Fruit fly (Drosophila melanogaster): ENCODE results near the gene CG15312.

DNA sequence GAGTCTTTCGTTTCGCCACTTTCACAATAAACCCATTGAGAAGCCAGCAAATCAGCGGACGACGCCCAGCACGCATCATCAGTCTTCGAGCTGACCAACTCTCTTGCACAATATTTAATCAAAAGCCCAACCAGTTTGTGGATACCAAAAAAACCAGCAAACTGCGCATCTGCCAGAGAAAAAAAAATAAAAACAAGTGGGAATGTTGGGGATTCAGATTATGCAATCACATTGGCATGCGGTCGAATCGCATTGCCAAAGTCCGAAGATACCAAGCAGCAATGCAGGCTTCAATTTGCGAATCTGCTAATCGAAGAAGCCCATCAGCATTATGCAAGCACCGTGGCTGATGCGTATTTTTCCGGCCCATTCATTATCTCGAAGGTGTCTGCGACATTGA, 23.9 kb downstream of the CG15312 start:
- TF ChIP-seq HLH106 (tag; optimal IDR thresholded peaks at IDR 0.05) (no peak), Hr78 (GFP tag; optimal IDR thresholded peaks at IDR 0.05) (no peak), Jra (GFP tag; optimal IDR thresholded peaks at IDR 0.05) (no peak), fru (GFP tag; optimal IDR thresholded peaks at IDR 0.05) (no peak)

All from whole organism, wandering third instar larva.